Worm (Caenorhabditis elegans) whole organism, mixed stage, embryonic: Measurements from ENCODE around the gene Y53F4B.9.

Source experiments
- cnd-1 ChIP-seq: fragments of 200-800 bp; sonication (Bioruptor generic); optimal IDR thresholded peaks from 2 replicates; lab custom pipeline; 2018; ENCODE audit warnings: mild to moderate bottlenecking, missing genetic modification characterization, missing compliant biosample characterization
- elt-3 ChIP-seq: fragments of 150-350 bp; optimal IDR thresholded peaks from 2 replicates; lab custom pipeline; 2014; ENCODE audit warnings: missing biosample characterization, missing genetic modification characterization
- flh-1 ChIP-seq: fragments of 200-800 bp; sonication (Bioruptor generic); optimal IDR thresholded peaks from 2 replicates; lab custom pipeline; 2018; ENCODE audit warnings: mild to moderate bottlenecking, missing genetic modification characterization, moderate library complexity, missing compliant biosample characterization
- lin-13 ChIP-seq: fragments of 150-350 bp; optimal IDR thresholded peaks from 2 replicates; lab custom pipeline; 2014; ENCODE audit warnings: missing biosample characterization, missing genetic modification characterization
- lsy-2 ChIP-seq: fragments of 150-350 bp; optimal IDR thresholded peaks from 2 replicates; lab custom pipeline; 2014; ENCODE audit warnings: missing biosample characterization, missing genetic modification characterization
- mep-1 ChIP-seq: fragments of 150-350 bp; optimal IDR thresholded peaks from 2 replicates; lab custom pipeline; 2017; ENCODE audit warnings: missing biosample characterization, missing genetic modification reagents, missing genetic modification characterization, inconsistent platforms
- pha-4 ChIP-seq: fragments of 150-350 bp; optimal IDR thresholded peaks from 2 replicates; lab custom pipeline; 2018; ENCODE audit warnings: missing biosample characterization, missing genetic modification reagents, missing genetic modification characterization
- snpc-4 ChIP-seq: fragments of 150-350 bp; optimal IDR thresholded peaks from 2 replicates; lab custom pipeline; 2014; ENCODE audit warnings: missing biosample characterization, missing genetic modification characterization
- unc-62 ChIP-seq: fragments of 150-350 bp; optimal IDR thresholded peaks from 2 replicates; lab custom pipeline; 2014; ENCODE audit warnings: missing biosample characterization, missing genetic modification reagents, missing genetic modification characterization
- zip-8 ChIP-seq: fragments of 150-350 bp; optimal IDR thresholded peaks from 2 replicates; lab custom pipeline; 2014; ENCODE audit warnings: missing biosample characterization, missing genetic modification characterization
- ztf-11 ChIP-seq: fragments of 150-350 bp; optimal IDR thresholded peaks from 2 replicates; lab custom pipeline; 2014; ENCODE audit warnings: missing biosample characterization, missing genetic modification characterization

DNA sequence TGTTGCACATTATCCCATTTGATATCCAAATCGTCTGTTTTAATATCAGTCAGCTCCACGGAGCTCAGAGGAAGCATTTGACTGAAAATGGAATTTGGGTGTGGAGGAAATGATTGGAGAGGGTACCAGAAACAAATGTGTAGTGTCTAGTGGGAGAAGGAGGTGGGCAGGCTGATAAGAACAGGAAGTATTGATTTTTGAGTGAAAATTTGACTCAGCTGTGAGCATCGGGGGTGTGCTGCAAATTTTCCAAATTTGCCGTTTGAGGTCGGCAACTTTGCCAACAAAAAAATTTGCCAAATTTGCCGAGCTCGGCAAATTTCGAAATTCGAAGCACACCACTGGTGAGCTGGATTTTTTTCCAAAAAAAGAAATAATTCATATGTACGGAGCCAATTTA lies 52.1 kb downstream of the Y53F4B.9 start, which contains the start of gene Y53F4B.1:
- TF ChIP-seq ztf-11 (no peak), unc-62 (GFP tag; lab: Kevin White, UChicago) (no peak), mep-1 (tag; lab: Kevin White, UChicago) (no peak), elt-3 (tag; lab: Kevin White, UChicago) (no peak), lsy-2 (tag; lab: Kevin White, UChicago) (no peak), cnd-1 (tag; lab: Kevin White, UChicago) (no peak), snpc-4 (no peak), lin-13 (tag; lab: Kevin White, UChicago) (no peak), pha-4 (no peak), zip-8 (no peak), flh-1 (GFP tag; lab: Kevin White, UChicago) (no peak)
